Fruit fly (Drosophila melanogaster): Measurements from ENCODE around the gene CG6040.

The CG6040 gene

DNA sequence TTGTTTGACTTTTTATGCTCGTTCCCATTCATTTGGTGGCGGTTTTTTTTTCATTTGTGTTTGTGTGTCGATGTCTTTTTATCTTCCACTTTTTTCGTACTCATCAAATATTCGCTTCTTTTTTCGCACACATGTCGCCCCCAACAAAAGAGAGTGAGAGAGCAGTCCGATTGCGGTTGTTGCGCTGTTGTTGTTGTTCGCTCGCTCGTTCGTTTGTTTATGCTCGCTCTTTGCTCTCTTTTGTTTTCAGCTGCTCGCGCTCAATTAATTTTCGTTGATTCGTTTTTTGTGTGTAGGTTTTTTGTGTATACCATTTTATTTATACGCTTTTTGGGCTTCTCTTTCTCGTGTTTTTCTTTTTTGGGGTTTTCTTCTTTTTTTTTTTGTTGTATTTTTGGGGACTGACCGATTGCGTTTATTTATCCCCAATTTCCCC, 68.9 kb downstream of the CG6040 start:
- TF ChIP-seq Dfd (GFP tag; optimal IDR thresholded peaks at IDR 0.05): no peak
- TF ChIP-seq CG32264 (GFP tag; optimal IDR thresholded peaks at IDR 0.05): peak; percentile 34
- TF ChIP-seq dl (GFP tag; optimal IDR thresholded peaks at IDR 0.05; ENCODE audit: insufficient read depth in 1 of 2, partially characterized antibody in 2 of 2): peak; percentile 84 to 90
- TF ChIP-seq Hnf4 (GFP tag; optimal IDR thresholded peaks at IDR 0.05): no peak
- peak; percentile 1 for TF ChIP-seq jim (GFP tag; optimal IDR thresholded peaks at IDR 0.05)
- TF ChIP-seq Vsx2 (GFP tag; optimal IDR thresholded peaks at IDR 0.05; ENCODE audit: partially characterized antibody): peak; percentile 78
- peak; percentile 59 for TF ChIP-seq sage (GFP tag; optimal IDR thresholded peaks at IDR 0.05)
- no peak for TF ChIP-seq brk (GFP tag; optimal IDR thresholded peaks at IDR 0.05)
- peak; percentile 80 for TF ChIP-seq psq (GFP tag; optimal IDR thresholded peaks at IDR 0.05)
- TF ChIP-seq CrebA (GFP tag; optimal IDR thresholded peaks at IDR 0.05; ENCODE audit: borderline replicate concordance): peak; percentile 80
- TF ChIP-seq Abd-B (GFP tag; optimal IDR thresholded peaks at IDR 0.05): no peak
- peak; percentile 66 for TF ChIP-seq Sp1 (GFP tag; optimal IDR thresholded peaks at IDR 0.05)
- peak; percentile 58 for TF ChIP-seq Rel (GFP tag; optimal IDR thresholded peaks at IDR 0.05)
- TF ChIP-seq Rel (tag; optimal IDR thresholded peaks at IDR 0.05): peak; percentile 37
- no peak for TF ChIP-seq fru (GFP tag; optimal IDR thresholded peaks at IDR 0.05)
- peak; percentile 93 for TF ChIP-seq Dif (GFP tag; optimal IDR thresholded peaks at IDR 0.05; ENCODE audit: partially characterized antibody)
- peak in 1 of 2 experiments; percentile 53 for TF ChIP-seq foxo (GFP tag; optimal IDR thresholded peaks at IDR 0.05)

DNA sequence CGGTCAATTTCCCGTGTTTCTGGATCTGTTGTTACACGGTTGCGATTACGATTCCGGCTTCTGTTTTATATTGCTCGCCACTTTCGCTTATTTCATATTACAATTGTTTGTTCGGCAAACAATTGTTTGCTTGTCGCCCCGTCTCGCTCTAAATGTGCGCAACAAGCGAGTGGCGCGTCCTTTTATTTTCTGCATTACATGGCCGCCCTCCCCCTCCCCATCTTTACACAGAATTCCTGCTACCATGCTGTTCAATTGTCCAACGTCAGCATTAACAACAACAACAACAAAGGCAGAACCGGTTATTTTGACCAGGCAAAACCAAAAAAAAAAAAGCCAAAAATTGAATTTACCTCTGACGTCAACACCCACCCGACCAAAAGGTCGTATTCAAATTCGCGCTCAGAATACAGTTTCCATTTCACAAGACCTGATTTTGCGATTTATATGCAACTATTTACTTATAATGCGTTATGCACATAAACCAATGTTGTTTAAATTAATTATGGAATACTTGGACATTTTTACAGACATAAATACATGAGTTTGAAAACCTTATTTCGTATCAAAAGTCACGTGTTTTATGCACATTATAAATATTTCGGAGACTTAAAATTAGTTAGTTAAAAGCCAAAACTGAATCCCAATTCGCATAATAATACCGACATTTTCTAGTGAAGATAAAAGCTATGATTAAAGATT, 69.5 kb downstream of the CG6040 start:
- TF ChIP-seq CrebA (GFP tag; optimal IDR thresholded peaks at IDR 0.05; ENCODE audit: borderline replicate concordance) (no peak), fru (GFP tag; optimal IDR thresholded peaks at IDR 0.05) (peak; percentile 47), HLH106 (tag; optimal IDR thresholded peaks at IDR 0.05) (peak; percentile 2), dmrt93B (GFP tag; optimal IDR thresholded peaks at IDR 0.05) (no peak), ey (GFP tag; optimal IDR thresholded peaks at IDR 0.05) (peak; percentile 27), Rel (GFP tag; optimal IDR thresholded peaks at IDR 0.05) (no peak), Rel (tag; optimal IDR thresholded peaks at IDR 0.05) (peak; percentile 17), woc (GFP tag; optimal IDR thresholded peaks at IDR 0.05) (peak; percentile 32), brk (GFP tag; optimal IDR thresholded peaks at IDR 0.05) (peak; percentile 15), Sp1 (GFP tag; optimal IDR thresholded peaks at IDR 0.05) (peak; percentile 19), Mio (GFP tag; optimal IDR thresholded peaks at IDR 0.05) (no peak), br (GFP tag; optimal IDR thresholded peaks at IDR 0.05) (no peak), psq (GFP tag; optimal IDR thresholded peaks at IDR 0.05) (peak; percentile 65), Hnf4 (GFP tag; optimal IDR thresholded peaks at IDR 0.05) (no peak)

DNA sequence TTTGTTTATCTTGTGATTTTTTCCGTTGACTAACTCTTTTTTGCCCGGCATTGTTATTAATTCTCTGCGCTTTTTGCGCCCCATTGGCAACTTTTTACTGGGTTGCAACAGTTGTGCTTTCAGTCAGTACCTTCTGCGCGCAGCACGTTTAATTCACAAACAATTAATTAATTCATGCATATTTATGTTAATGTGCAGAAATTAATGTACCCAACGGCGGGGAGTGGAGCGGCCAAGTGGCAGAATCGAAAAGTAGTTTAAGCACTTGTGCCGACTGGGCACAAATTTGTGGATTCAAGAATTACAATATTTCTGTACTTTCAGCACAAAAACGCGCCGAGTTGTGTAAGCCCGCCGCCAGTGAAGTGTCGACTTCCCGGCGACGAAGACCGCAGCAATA, 70.8 kb downstream of the CG6040 start:
- no peak for TF ChIP-seq Hnf4 (GFP tag; optimal IDR thresholded peaks at IDR 0.05)
- TF ChIP-seq woc (GFP tag; optimal IDR thresholded peaks at IDR 0.05): no peak
- TF ChIP-seq Dif (GFP tag; optimal IDR thresholded peaks at IDR 0.05; ENCODE audit: partially characterized antibody): no peak
- no peak for TF ChIP-seq Hr78 (GFP tag; optimal IDR thresholded peaks at IDR 0.05)
- TF ChIP-seq brk (GFP tag; optimal IDR thresholded peaks at IDR 0.05): no peak
- TF ChIP-seq Abd-B (GFP tag; optimal IDR thresholded peaks at IDR 0.05): no peak
- TF ChIP-seq fru (GFP tag; optimal IDR thresholded peaks at IDR 0.05): no peak
- TF ChIP-seq dsf (GFP tag; optimal IDR thresholded peaks at IDR 0.05; ENCODE audit: borderline replicate concordance): no peak

DNA sequence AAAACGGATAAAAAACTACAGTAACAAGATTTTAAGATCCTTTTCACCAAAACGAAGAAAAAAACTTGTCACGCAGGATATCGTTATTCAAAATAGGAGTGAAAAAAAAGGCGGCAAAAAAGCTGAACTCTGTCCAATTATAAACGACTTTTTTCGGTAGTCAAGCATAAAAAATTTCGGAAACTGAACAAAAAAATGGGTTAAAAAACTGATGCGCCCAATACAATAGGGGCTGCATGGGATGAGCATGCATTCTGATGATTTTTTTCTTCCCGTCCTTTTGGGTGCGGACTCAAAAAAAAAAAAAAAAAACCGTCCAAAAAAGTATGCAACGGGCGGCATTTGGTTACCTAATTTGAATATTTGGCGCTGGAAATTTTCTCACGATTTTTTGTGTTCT, 77.8 kb downstream of the CG6040 start:
- no peak for TF ChIP-seq dsf (GFP tag; optimal IDR thresholded peaks at IDR 0.05; ENCODE audit: borderline replicate concordance)
- TF ChIP-seq psq (GFP tag; optimal IDR thresholded peaks at IDR 0.05): no peak
- no peak for TF ChIP-seq N (GFP tag; optimal IDR thresholded peaks at IDR 0.05)
- no peak for TF ChIP-seq Vsx2 (GFP tag; optimal IDR thresholded peaks at IDR 0.05; ENCODE audit: partially characterized antibody)
- TF ChIP-seq rgr (GFP tag; optimal IDR thresholded peaks at IDR 0.05): no peak
- no peak for TF ChIP-seq dmrt93B (GFP tag; optimal IDR thresholded peaks at IDR 0.05)

DNA sequence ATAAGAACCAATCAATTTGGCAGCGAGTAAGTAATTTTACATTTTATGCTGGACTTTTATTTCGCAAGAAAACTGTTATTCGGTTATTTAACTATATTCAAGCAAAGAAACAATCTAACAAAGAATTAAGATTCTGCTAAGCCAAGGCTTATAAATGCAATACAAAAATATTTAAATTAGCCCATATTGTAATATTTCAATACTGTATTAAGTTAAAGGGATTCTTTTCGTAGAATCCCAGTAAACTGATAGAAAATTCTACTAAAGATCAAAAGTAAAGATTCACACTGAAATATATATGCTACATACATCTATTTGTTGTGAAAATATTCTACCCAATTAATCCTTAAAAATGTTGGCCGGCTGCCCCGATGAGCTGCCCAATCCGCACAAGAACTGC, 79.9 kb downstream of the CG6040 start, which contains the start of gene CG14282:
Gene CG14282 (plus strand): TSS at position 301 of the 400 bp plus-strand sequence.
- TF ChIP-seq Jra (GFP tag; optimal IDR thresholded peaks at IDR 0.05): no peak
- no peak for TF ChIP-seq ey (GFP tag; optimal IDR thresholded peaks at IDR 0.05)
- TF ChIP-seq woc (GFP tag; optimal IDR thresholded peaks at IDR 0.05): no peak
- no peak for TF ChIP-seq Sp1 (GFP tag; optimal IDR thresholded peaks at IDR 0.05)
- no peak for TF ChIP-seq brk (GFP tag; optimal IDR thresholded peaks at IDR 0.05)
- TF ChIP-seq Abd-B (GFP tag; optimal IDR thresholded peaks at IDR 0.05): no peak
- TF ChIP-seq Hr83 (GFP tag; optimal IDR thresholded peaks at IDR 0.05; ENCODE audit: poor library complexity, severe bottlenecking): no peak
- TF ChIP-seq fru (GFP tag; optimal IDR thresholded peaks at IDR 0.05): no peak
- no peak for TF ChIP-seq Hnf4 (GFP tag; optimal IDR thresholded peaks at IDR 0.05)
- TF ChIP-seq Dfd (GFP tag; optimal IDR thresholded peaks at IDR 0.05): no peak
- no peak for TF ChIP-seq sv (GFP tag; optimal IDR thresholded peaks at IDR 0.05)
- no peak for TF ChIP-seq OdsH (GFP tag; optimal IDR thresholded peaks at IDR 0.05)
